Worm (Caenorhabditis elegans) whole organism, midembryonic: ENCODE data around the gene C15C7.6.

Experiments
- T22C8.4 ChIP-seq: fragments of 200-800 bp; sonication (Bioruptor generic); IDR thresholded peaks from 2 replicates; pipeline ENCODE4 v1.3.6; 2022; ENCODE audit warnings: missing genetic modification characterization, missing compliant biosample characterization
- cog-1 ChIP-seq: sonication (generic microtip); optimal IDR thresholded peaks from 2 replicates; lab custom pipeline; 2016; ENCODE audit warnings: missing genetic modification characterization, missing compliant biosample characterization
- flt-1 ChIP-seq: fragments of 200-800 bp; sonication (Bioruptor generic); IDR thresholded peaks from 2 replicates; pipeline ENCODE4 v1.3.6; 2022; ENCODE audit warnings: missing genetic modification characterization, missing compliant biosample characterization
- klf-2 ChIP-seq: fragments of 200-800 bp; sonication (Bioruptor generic); conservative IDR thresholded peaks from 2 replicates; pipeline ENCODE4 v1.3.6; 2022; ENCODE audit warnings: missing genetic modification reagents, missing genetic modification characterization, missing compliant biosample characterization
- tab-1 ChIP-seq: fragments of 200-800 bp; sonication (Bioruptor generic); IDR thresholded peaks from 2 replicates; pipeline ENCODE4 v1.3.6; 2022; ENCODE audit warnings: missing genetic modification characterization, missing compliant biosample characterization
- ztf-23 ChIP-seq: fragments of 200-800 bp; sonication (Bioruptor generic); IDR thresholded peaks from 2 replicates; pipeline ENCODE4 v1.3.6; 2022; ENCODE audit warnings: missing genetic modification reagents, missing genetic modification characterization, missing compliant biosample characterization
- ztf-29 ChIP-seq: fragments of 200-800 bp; sonication (Bioruptor generic); IDR thresholded peaks from 2 replicates; pipeline ENCODE4 v1.3.6; 2022; ENCODE audit warnings: missing genetic modification reagents, missing genetic modification characterization, missing compliant biosample characterization

- no peak for TF ChIP-seq tab-1
- TF ChIP-seq T22C8.4 (GFP tag; lab: Robert Waterston, UW) = no peak
- TF ChIP-seq ztf-29 (GFP tag; lab: Robert Waterston, UW) = no peak
- no peak for TF ChIP-seq flt-1 (GFP tag; lab: Robert Waterston, UW)
- no peak for TF ChIP-seq ztf-23 (GFP tag; lab: Robert Waterston, UW)
- no peak for TF ChIP-seq cog-1
- no peak for TF ChIP-seq klf-2 (GFP tag; lab: Robert Waterston, UW)
These were observed 34.4 kb upstream of the C15C7.6 start, which contains the start of gene F28B4.1 for ce11 chrX:3204778-3205177.
